Worm (Caenorhabditis elegans): ENCODE data around the gene lsm-8.

The lsm-8 gene

DNA sequence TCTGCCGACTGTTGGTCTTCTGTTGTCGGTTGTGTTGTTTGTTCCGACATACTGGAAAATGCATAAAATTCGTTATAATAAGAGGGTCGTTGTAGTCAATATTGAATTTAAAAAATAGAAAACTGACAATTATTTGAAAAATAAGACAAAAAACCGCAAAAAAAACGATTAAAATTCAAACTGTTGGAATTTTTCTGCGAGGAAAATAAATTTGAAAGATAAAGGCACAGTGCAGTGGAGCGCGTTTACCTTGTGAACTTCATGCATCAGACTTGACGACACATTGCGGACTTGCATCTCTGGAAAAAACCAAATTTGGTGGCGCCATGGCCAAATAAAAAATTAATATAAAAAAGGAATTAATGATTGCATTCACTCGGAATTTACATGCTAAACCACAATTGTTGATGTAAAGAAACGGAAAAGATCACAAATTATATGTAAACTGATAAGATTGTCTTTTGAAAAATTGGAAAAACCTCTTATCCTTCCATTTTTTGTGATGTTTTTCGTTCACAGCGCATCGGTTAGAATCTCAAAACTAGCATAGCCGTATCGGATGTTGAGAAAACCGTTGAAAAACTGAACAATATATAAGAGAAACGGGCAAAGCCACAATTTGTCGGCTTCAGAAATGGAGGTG, 50.3 kb downstream of the lsm-8 start, which contains the start of the genes hrpf-2 and bli-6:
Gene hrpf-2 (minus strand): TSS at position 51 of the 643 bp plus-strand sequence.
Gene bli-6 (plus strand): TSS at position 593 of the 643 bp plus-strand sequence.
- no peak for TF ChIP-seq unc-62 (GFP tag; optimal IDR thresholded peaks at IDR 0.05)

- TF ChIP-seq unc-62 (GFP tag; optimal IDR thresholded peaks at IDR 0.05) = no peak
Measured at ce11 chrIV:6377335-6378069, 51.2 kb downstream of the lsm-8 start.

- no peak for TF ChIP-seq unc-62 (GFP tag; optimal IDR thresholded peaks at IDR 0.05)
Measured at ce11 chrIV:6378398-6378797, 52.1 kb downstream of the lsm-8 start.

All from whole organism, dauer.